Worm (Caenorhabditis elegans): ENCODE measurements around the gene C15C7.4.

- no peak for TF ChIP-seq med-1 (GFP tag; optimal IDR thresholded peaks at IDR 0.05; ENCODE audit: insufficient read depth)
- TF ChIP-seq ztf-23 (GFP tag; IDR thresholded peaks at IDR 0.05) = no peak
- TF ChIP-seq flt-1 (GFP tag; IDR thresholded peaks at IDR 0.05) = no peak
- no peak for TF ChIP-seq tab-1 (GFP tag; IDR thresholded peaks at IDR 0.05)
- no peak for TF ChIP-seq klf-2 (GFP tag; conservative IDR thresholded peaks at IDR 0.05)
- no peak for TF ChIP-seq ztf-29 (GFP tag; IDR thresholded peaks at IDR 0.05)
- no peak for TF ChIP-seq ref-1 (GFP tag; conservative IDR thresholded peaks at IDR 0.05)
- no peak for TF ChIP-seq cog-1 (tag; optimal IDR thresholded peaks at IDR 0.05)
- TF ChIP-seq T22C8.4 (GFP tag; IDR thresholded peaks at IDR 0.05) = no peak
Measured at ce11 chrX:3119606-3120005, 25.8 kb upstream of the C15C7.4 start.
